Fruit fly (Drosophila melanogaster) whole organism, adult: ENCODE measurements around the gene CG8369.
A peak's percentile ranks its signal among the peaks of the same experiment; 100 is the strongest.

Source experiments
- CG11617 ChIP-seq: fragments of 200-800 bp; sonication (Bioruptor generic); optimal IDR thresholded peaks from 2 replicates; lab custom pipeline; 2017; ENCODE audit warnings: mild to moderate bottlenecking, missing biosample characterization, missing genetic modification reagents, missing genetic modification characterization
- CG12768 ChIP-seq: fragments of 200-800 bp; sonication (Bioruptor generic); optimal IDR thresholded peaks from 2 replicates; lab custom pipeline; 2017; ENCODE audit warnings: missing biosample characterization, missing genetic modification characterization, mild to moderate bottlenecking, moderate library complexity, missing genetic modification reagents
- CG14711 ChIP-seq: fragments of 200-800 bp; sonication (Bioruptor generic); optimal IDR thresholded peaks from 2 replicates; lab custom pipeline; 2018; ENCODE audit warnings: missing biosample characterization, mild to moderate bottlenecking, missing genetic modification characterization, moderate library complexity
- CG1620 ChIP-seq: fragments of 200-800 bp; sonication (Bioruptor generic); optimal IDR thresholded peaks from 2 replicates; lab custom pipeline; 2016; ENCODE audit warnings: missing biosample characterization, missing genetic modification characterization
- CG33017 ChIP-seq: fragments of 200-800 bp; sonication (Bioruptor generic); optimal IDR thresholded peaks from 2 replicates; lab custom pipeline; 2018; ENCODE audit warnings: missing biosample characterization, mild to moderate bottlenecking, missing genetic modification characterization, moderate library complexity
- CG5204 ChIP-seq: fragments of 200-800 bp; sonication (Bioruptor generic); optimal IDR thresholded peaks from 2 replicates; lab custom pipeline; 2016; ENCODE audit warnings: missing biosample characterization, missing genetic modification characterization
- CG7045 ChIP-seq: fragments of 200-800 bp; sonication (Bioruptor generic); optimal IDR thresholded peaks from 2 replicates; lab custom pipeline; 2017; ENCODE audit warnings: missing biosample characterization, mild to moderate bottlenecking, missing genetic modification characterization
- CG7101 ChIP-seq: fragments of 200-800 bp; sonication (Bioruptor generic); optimal IDR thresholded peaks from 2 replicates; lab custom pipeline; 2018; ENCODE audit warnings: missing biosample characterization, mild to moderate bottlenecking, missing genetic modification characterization, moderate library complexity
- Clk ChIP-seq: fragments of 200-800 bp; sonication (Bioruptor generic); optimal IDR thresholded peaks from 2 replicates; lab custom pipeline; 2017; ENCODE audit warnings: missing biosample characterization, missing genetic modification characterization
- Crg-1 ChIP-seq: fragments of 200-800 bp; sonication (Bioruptor generic); optimal IDR thresholded peaks from 2 replicates; lab custom pipeline; 2016; ENCODE audit warnings: missing biosample characterization, missing genetic modification characterization
- Hr96 ChIP-seq: fragments of 200-800 bp; sonication (Bioruptor generic); optimal IDR thresholded peaks from 2 replicates; lab custom pipeline; 2016; ENCODE audit warnings: missing biosample characterization, missing genetic modification characterization
- Mnt ChIP-seq: fragments of 200-800 bp; sonication (Bioruptor generic); optimal IDR thresholded peaks from 2 replicates; lab custom pipeline; 2016; ENCODE audit warnings: missing biosample characterization, mild to moderate bottlenecking, missing genetic modification characterization
- bab1 ChIP-seq: fragments of 200-800 bp; sonication (Bioruptor generic); optimal IDR thresholded peaks from 3 replicates; lab custom pipeline; 2019; ENCODE audit warnings: missing biosample characterization, mild to moderate bottlenecking, missing genetic modification characterization, moderate library complexity
- cic ChIP-seq: fragments of 200-800 bp; sonication (Bioruptor generic); optimal IDR thresholded peaks from 2 replicates; lab custom pipeline; 2017; ENCODE audit warnings: missing biosample characterization, mild to moderate bottlenecking, missing genetic modification characterization, moderate library complexity
- cnc ChIP-seq, 2 experiments: fragments of >200 bp; optimal IDR thresholded peaks; 2 replicates each; lab custom pipeline; 2017
- kay ChIP-seq: fragments of 200-800 bp; sonication (Bioruptor generic); peaks from one replicate; lab custom pipeline; 2016; ENCODE audit warnings: missing biosample characterization, missing genetic modification characterization, borderline replicate concordance
- ovo ChIP-seq: fragments of 200-800 bp; sonication (Bioruptor generic); optimal IDR thresholded peaks from 2 replicates; lab custom pipeline; 2016; ENCODE audit warnings: missing biosample characterization, missing genetic modification characterization
- pad ChIP-seq: fragments of 200-800 bp; sonication (Bioruptor generic); optimal IDR thresholded peaks from 3 replicates; lab custom pipeline; 2017; ENCODE audit warnings: missing biosample characterization, missing genetic modification characterization, mild to moderate bottlenecking, moderate library complexity, missing genetic modification reagents
- tj ChIP-seq: fragments of 200-800 bp; sonication (Bioruptor generic); optimal IDR thresholded peaks from 3 replicates; lab custom pipeline; 2017; ENCODE audit warnings: missing biosample characterization, mild to moderate bottlenecking, missing genetic modification characterization, moderate library complexity
- toe ChIP-seq: fragments of 200-800 bp; sonication (Bioruptor generic); optimal IDR thresholded peaks from 2 replicates; lab custom pipeline; 2016; ENCODE audit warnings: missing biosample characterization, missing genetic modification characterization

Gene CG8369

dm6 chr3R:8821623-8822022 lies at the start of gene CG8369:
Gene CG8369 (plus strand): TSS chr3R:8822008.
- TF ChIP-seq tj (GFP tag; lab: Kevin White, UChicago): peak; percentile 19
- TF ChIP-seq CG12768 (GFP tag; lab: Kevin White, UChicago): peak; percentile 56
- peak; percentile 89 for TF ChIP-seq cic (GFP tag; lab: Kevin White, UChicago)
- no peak for TF ChIP-seq toe
- TF ChIP-seq CG7101: peak; percentile 1
- no peak for TF ChIP-seq Crg-1 (GFP tag; lab: Kevin White, UChicago)
- peak; percentile 34 for TF ChIP-seq CG33017 (tag; lab: Kevin White, UChicago)
- peak; percentile 1 for TF ChIP-seq ovo (GFP tag; lab: Kevin White, UChicago)

- no peak for TF ChIP-seq CG11617
- TF ChIP-seq CG1620 (GFP tag; lab: Kevin White, UChicago): no peak
- no peak for TF ChIP-seq cnc (optimal IDR thresholded peaks at IDR 0.05; lab: Kevin White, UChicago)
- no peak for TF ChIP-seq Clk (GFP tag; lab: Kevin White, UChicago)
- no peak for TF ChIP-seq Mnt (GFP tag; lab: Kevin White, UChicago)
- TF ChIP-seq toe: no peak
Observed at dm6 chr3R:8772591-8772990, 49.2 kb upstream of the CG8369 start, which contains the start of gene CG13318. Gene CG13318 (minus strand): TSS chr3R:8772691.

dm6 chr3R:8773135-8773534 lies 48.7 kb upstream of the CG8369 start, which contains the start of gene CG34301:
Gene CG34301 (plus strand): TSS chr3R:8773435.
- TF ChIP-seq Clk (GFP tag; lab: Kevin White, UChicago) (no peak), kay (GFP tag; lab: Kevin White, UChicago) (peak; percentile 86)

- no peak for TF ChIP-seq CG7101
- TF ChIP-seq ovo (GFP tag; lab: Kevin White, UChicago): no peak
- no peak for TF ChIP-seq Crg-1 (GFP tag; lab: Kevin White, UChicago)
- no peak for TF ChIP-seq CG5204 (GFP tag; lab: Kevin White, UChicago)
- TF ChIP-seq bab1 (GFP tag; lab: Kevin White, UChicago): no peak
- TF ChIP-seq CG1620 (GFP tag; lab: Kevin White, UChicago): no peak
- TF ChIP-seq toe: no peak
- no peak for TF ChIP-seq cnc (optimal IDR thresholded peaks at IDR 0.05; lab: Kevin White, UChicago)
- no peak for TF ChIP-seq pad (GFP tag; lab: Kevin White, UChicago)
- TF ChIP-seq CG14711 (tag; lab: Kevin White, UChicago): no peak
- no peak for TF ChIP-seq CG7045 (GFP tag; lab: Kevin White, UChicago)
- TF ChIP-seq tj (GFP tag; lab: Kevin White, UChicago): no peak
- TF ChIP-seq kay (GFP tag; lab: Kevin White, UChicago): no peak
- TF ChIP-seq Mnt (GFP tag; lab: Kevin White, UChicago): no peak
- no peak for TF ChIP-seq cic (GFP tag; lab: Kevin White, UChicago)
- no peak for TF ChIP-seq CG33017 (tag; lab: Kevin White, UChicago)
- no peak for TF ChIP-seq Clk (GFP tag; lab: Kevin White, UChicago)
Observed at dm6 chr3R:8779823-8780222, 42.0 kb upstream of the CG8369 start, which contains the start of gene CG33191. Gene CG33191 (minus strand): TSS chr3R:8779923.

- TF ChIP-seq Hr96 (GFP tag; lab: Kevin White, UChicago) (no peak), Mnt (GFP tag; lab: Kevin White, UChicago) (no peak), cic (GFP tag; lab: Kevin White, UChicago) (no peak), CG14711 (tag; lab: Kevin White, UChicago) (no peak), toe (no peak), CG12768 (GFP tag; lab: Kevin White, UChicago) (no peak), ovo (GFP tag; lab: Kevin White, UChicago) (no peak), Clk (GFP tag; lab: Kevin White, UChicago) (no peak), CG7101 (no peak), bab1 (GFP tag; lab: Kevin White, UChicago) (no peak), CG5204 (GFP tag; lab: Kevin White, UChicago) (no peak), kay (GFP tag; lab: Kevin White, UChicago) (no peak), CG7045 (GFP tag; lab: Kevin White, UChicago) (no peak), CG11617 (no peak), pad (GFP tag; lab: Kevin White, UChicago) (no peak), tj (GFP tag; lab: Kevin White, UChicago) (no peak)
Observed at dm6 chr3R:8780689-8781088, 41.1 kb upstream of the CG8369 start, which contains the start of gene CG33189. Gene CG33189 (minus strand): TSS chr3R:8780789.

dm6 chr3R:8784788-8785187 lies 37.0 kb upstream of the CG8369 start:
- no peak for TF ChIP-seq CG1620 (GFP tag; lab: Kevin White, UChicago)

dm6 chr3R:8785451-8785850 lies 36.4 kb upstream of the CG8369 start:
- TF ChIP-seq CG7045 (GFP tag; lab: Kevin White, UChicago) (no peak), CG11617 (no peak), kay (GFP tag; lab: Kevin White, UChicago) (no peak), ovo (GFP tag; lab: Kevin White, UChicago) (no peak), cnc (optimal IDR thresholded peaks at IDR 0.05; lab: Kevin White, UChicago) (no peak), Mnt (GFP tag; lab: Kevin White, UChicago) (no peak), CG14711 (tag; lab: Kevin White, UChicago) (no peak), CG1620 (GFP tag; lab: Kevin White, UChicago) (no peak), bab1 (GFP tag; lab: Kevin White, UChicago) (no peak)
